Worm (Caenorhabditis elegans) whole organism, young adult: ENCODE measurements around the gene B0554.2.

Experiments
- B0035.1 ChIP-seq: sonication (generic microtip); optimal IDR thresholded peaks from 2 replicates; lab custom pipeline; 2016; ENCODE audit warnings: missing genetic modification characterization, mild to moderate bottlenecking, missing compliant biosample characterization, missing genotype, missing genetic modification reagents
- B0261.1 ChIP-seq: sonication (generic microtip); optimal IDR thresholded peaks from 2 replicates; lab custom pipeline; 2016; ENCODE audit warnings: mild to moderate bottlenecking, missing genetic modification characterization, moderate library complexity, missing compliant biosample characterization
- B0336.3 ChIP-seq: fragments of 200-800 bp; sonication (Bioruptor generic); IDR thresholded peaks from 2 replicates; pipeline ENCODE4 v1.3.6; 2022; ENCODE audit warnings: missing genetic modification characterization, missing compliant biosample characterization
- C17E4.6 ChIP-seq: fragments of 200-800 bp; sonication (Bioruptor generic); IDR thresholded peaks from 2 replicates; pipeline ENCODE4 v1.3.6; 2022; ENCODE audit warnings: missing genetic modification reagents, missing genetic modification characterization, missing compliant biosample characterization
- D2030.7 ChIP-seq: fragments of 200-800 bp; sonication (Bioruptor generic); IDR thresholded peaks from 2 replicates; pipeline ENCODE4 v1.3.6; 2022; ENCODE audit warnings: missing genetic modification reagents, missing genetic modification characterization, missing compliant biosample characterization
- F10E7.11 ChIP-seq: sonication (generic microtip); optimal IDR thresholded peaks from 2 replicates; lab custom pipeline; 2017; ENCODE audit warnings: mild to moderate bottlenecking, missing genetic modification characterization, moderate library complexity, missing compliant biosample characterization
- F33H1.4 ChIP-seq: fragments of 200-800 bp; sonication (Bioruptor generic); IDR thresholded peaks from 2 replicates; pipeline ENCODE4 v1.3.6; 2022; ENCODE audit warnings: missing genetic modification reagents, missing genetic modification characterization, missing compliant biosample characterization
- K12H6.12 ChIP-seq: fragments of 200-800 bp; sonication (Bioruptor generic); optimal IDR thresholded peaks from 2 replicates; lab custom pipeline; 2018; ENCODE audit warnings: mild to moderate bottlenecking, missing genetic modification characterization, missing compliant biosample characterization
- T26A5.8 ChIP-seq: sonication (generic microtip); optimal IDR thresholded peaks from 2 replicates; lab custom pipeline; 2016; ENCODE audit warnings: missing genetic modification characterization, missing compliant biosample characterization
- Y53G8AR.9 ChIP-seq: fragments of 200-800 bp; sonication (Bioruptor generic); conservative IDR thresholded peaks from 2 replicates; pipeline ENCODE4 v1.3.6; 2022; ENCODE audit warnings: missing genetic modification reagents, missing genetic modification characterization, missing compliant biosample characterization
- Y67H2A.10 ChIP-seq: fragments of 200-800 bp; sonication (Bioruptor generic); conservative IDR thresholded peaks from 2 replicates; pipeline ENCODE4 v1.3.6; 2022; ENCODE audit warnings: missing genetic modification reagents, missing genetic modification characterization, missing compliant biosample characterization
- ZK185.1 ChIP-seq: sonication (generic microtip); optimal IDR thresholded peaks from 2 replicates; lab custom pipeline; 2016; ENCODE audit warnings: mild to moderate bottlenecking, missing genetic modification characterization, missing compliant biosample characterization; ENCODE audit not compliant: poor library complexity, severe bottlenecking
- aptf-3 ChIP-seq: fragments of 200-800 bp; sonication (Bioruptor generic); IDR thresholded peaks from 2 replicates; pipeline ENCODE4 v1.3.6; 2022; ENCODE audit warnings: missing genetic modification characterization, missing compliant biosample characterization
- bed-1 ChIP-seq: fragments of 200-800 bp; sonication (Bioruptor generic); IDR thresholded peaks from 2 replicates; pipeline ENCODE4 v1.3.6; 2022; ENCODE audit warnings: missing genetic modification reagents, missing genetic modification characterization, missing compliant biosample characterization
- cebp-1 ChIP-seq, 2 experiments: fragments of 200-800 bp in 1 of 2; sonication (Bioruptor generic) in 1 of 2; sonication (generic microtip) in 1 of 2; IDR thresholded peaks in 1 of 2; optimal IDR thresholded peaks in 1 of 2; 2 replicates each; pipeline versions ENCODE4 v1.3.6 to Lab custom; 2017 to 2022; ENCODE audit warnings: missing compliant biosample characterization in 2 of 2, missing genetic modification characterization in 2 of 2, mild to moderate bottlenecking in 1 of 2, missing genetic modification reagents in 1 of 2, moderate library complexity in 1 of 2
- cebp-2 ChIP-seq: fragments of 200-800 bp; sonication (Bioruptor generic); IDR thresholded peaks from 2 replicates; pipeline ENCODE4 v1.3.6; 2022; ENCODE audit warnings: missing genetic modification characterization, missing compliant biosample characterization
- ceh-40 ChIP-seq: fragments of 200-800 bp; sonication (Bioruptor generic); IDR thresholded peaks from 2 replicates; pipeline ENCODE4 v1.3.6; 2022; ENCODE audit warnings: missing genetic modification characterization, missing compliant biosample characterization
- ceh-91 ChIP-seq: fragments of 200-800 bp; sonication (Bioruptor generic); IDR thresholded peaks from 2 replicates; pipeline ENCODE4 v1.3.6; 2022; ENCODE audit warnings: missing genetic modification reagents, missing genetic modification characterization, missing compliant biosample characterization
- egrh-3 ChIP-seq: fragments of 200-800 bp; sonication (Bioruptor generic); IDR thresholded peaks from 2 replicates; pipeline ENCODE4 v1.3.6; 2022; ENCODE audit warnings: missing genetic modification reagents, missing genetic modification characterization, missing compliant biosample characterization
- hmg-1.2 ChIP-seq: fragments of 200-800 bp; sonication (Bioruptor generic); IDR thresholded peaks from 2 replicates; pipeline ENCODE4 v1.3.6; 2022; ENCODE audit warnings: missing genetic modification reagents, missing genetic modification characterization, missing compliant biosample characterization
- hsf-1 ChIP-seq: fragments of 200-800 bp; sonication (Bioruptor generic); IDR thresholded peaks from 2 replicates; pipeline ENCODE4 v1.3.6; 2022; ENCODE audit warnings: missing genetic modification reagents, missing genetic modification characterization, missing compliant biosample characterization
- nfyb-1 ChIP-seq: fragments of 200-800 bp; sonication (Bioruptor generic); IDR thresholded peaks from 2 replicates; pipeline ENCODE4 v1.3.6; 2022; ENCODE audit warnings: missing genetic modification reagents, missing genetic modification characterization, missing compliant biosample characterization
- nhr-80 ChIP-seq: sonication (generic microtip); optimal IDR thresholded peaks from 2 replicates; lab custom pipeline; 2016; ENCODE audit warnings: missing genetic modification characterization, missing compliant biosample characterization
- repo-1 ChIP-seq: sonication (generic microtip); optimal IDR thresholded peaks from 2 replicates; lab custom pipeline; 2017; ENCODE audit warnings: mild to moderate bottlenecking, missing genetic modification characterization, missing compliant biosample characterization
- rpc-1 ChIP-seq, 2 experiments: fragments of 150-350 bp in 1 of 2; sonication (generic microtip) in 1 of 2; optimal IDR thresholded peaks; 2 replicates each; lab custom pipeline; 2014 to 2018; ENCODE audit warnings: missing biosample characterization in 1 of 2, missing genetic modification characterization in 1 of 2, missing genetic modification reagents in 1 of 2, missing genotype in 1 of 2
- sea-2 ChIP-seq: fragments of 200-800 bp; sonication (Bioruptor generic); IDR thresholded peaks from 2 replicates; pipeline ENCODE4 v1.3.6; 2022; ENCODE audit warnings: missing genetic modification characterization, missing compliant biosample characterization
- snpc-3.4 ChIP-seq: sonication (generic microtip); optimal IDR thresholded peaks from 2 replicates; lab custom pipeline; 2017; ENCODE audit warnings: missing genetic modification characterization, mild to moderate bottlenecking, missing compliant biosample characterization, antibody characterized with exemption, moderate library complexity, missing genotype, missing genetic modification reagents
- snpc-4 ChIP-seq, 5 experiments: fragments of 150-350 bp in 1 of 5; sonication (generic microtip) in 4 of 5; optimal IDR thresholded peaks; 2 replicates each; lab custom pipeline; 2014 to 2018; ENCODE audit warnings: missing genetic modification characterization in 5 of 5, missing biosample characterization in 3 of 5, antibody characterized with exemption in 2 of 5, mild to moderate bottlenecking in 2 of 5, missing compliant biosample characterization in 2 of 5, missing genotype in 2 of 5, moderate library complexity in 2 of 5, missing genetic modification reagents in 1 of 5
- tlf-1 ChIP-seq: fragments of 200-800 bp; sonication (Bioruptor generic); optimal IDR thresholded peaks from 2 replicates; lab custom pipeline; 2018; ENCODE audit warnings: mild to moderate bottlenecking, missing genetic modification characterization, missing compliant biosample characterization
- unc-130 ChIP-seq: sonication (generic microtip); optimal IDR thresholded peaks from 2 replicates; lab custom pipeline; 2016; ENCODE audit warnings: missing genetic modification reagents, missing genetic modification characterization, missing compliant biosample characterization
- unc-62 ChIP-seq: fragments of 150-350 bp; optimal IDR thresholded peaks from 2 replicates; lab custom pipeline; 2014; ENCODE audit warnings: missing biosample characterization, missing genetic modification reagents, missing genetic modification characterization
- ztf-18 ChIP-seq: sonication (generic microtip); optimal IDR thresholded peaks from 2 replicates; lab custom pipeline; 2016; ENCODE audit warnings: missing genotype, mild to moderate bottlenecking, missing genetic modification characterization, missing compliant biosample characterization
- ztf-22 ChIP-seq: fragments of 200-800 bp; sonication (Bioruptor generic); optimal IDR thresholded peaks from 2 replicates; lab custom pipeline; 2018; ENCODE audit warnings: mild to moderate bottlenecking, missing genetic modification characterization, moderate library complexity, missing compliant biosample characterization
- ztf-6 ChIP-seq: fragments of 200-800 bp; sonication (Bioruptor generic); IDR thresholded peaks from 2 replicates; pipeline ENCODE4 v1.3.6; 2022; ENCODE audit warnings: missing genetic modification reagents, missing genetic modification characterization, missing compliant biosample characterization

The B0554.2 gene

ce11 chrV:433898-434297 lies at the start of gene B0554.2:
TSS of gene B0554.2 (plus strand) at chrV:434198.
- no peak for TF ChIP-seq nhr-80 (tag; lab: Kevin White, UChicago)
- no peak for TF ChIP-seq rpc-1 (optimal IDR thresholded peaks at IDR 0.05; lab: Kevin White, UChicago)
- no peak for TF ChIP-seq rpc-1 (tag; optimal IDR thresholded peaks at IDR 0.05; lab: Kevin White, UChicago)
- TF ChIP-seq B0261.1: no peak
- TF ChIP-seq tlf-1 (GFP tag; lab: Kevin White, UChicago): no peak
- TF ChIP-seq bed-1: no peak
- TF ChIP-seq sea-2 (GFP tag; lab: Robert Waterston, UW): no peak
- TF ChIP-seq K12H6.12 (tag; lab: Kevin White, UChicago): no peak
- no peak for TF ChIP-seq ztf-18 (tag; lab: Kevin White, UChicago)
- TF ChIP-seq Y67H2A.10 (GFP tag; lab: Robert Waterston, UW): no peak
- TF ChIP-seq, all 124 proteins: peak for 0

- TF ChIP-seq nfyb-1 (GFP tag; lab: Robert Waterston, UW) (0 out of 2 replicates have a peak, but pooled peaks have one; percentile 58), nhr-80 (tag; lab: Kevin White, UChicago) (peak; percentile 65), unc-130 (GFP tag; lab: Kevin White, UChicago) (no peak)
Measured at ce11 chrV:384511-384910, 49.5 kb upstream of the B0554.2 start.

- TF ChIP-seq ztf-22 (GFP tag; lab: Kevin White, UChicago): peak; percentile 10
- TF ChIP-seq snpc-4 (GFP tag; optimal IDR thresholded peaks at IDR 0.05; lab: Kevin White, UChicago): no peak
- peak in 1 of 4 experiments; percentile 16 for TF ChIP-seq snpc-4 (tag; optimal IDR thresholded peaks at IDR 0.05; lab: Kevin White, UChicago)
- TF ChIP-seq nhr-80 (tag; lab: Kevin White, UChicago): peak; percentile 79
- TF ChIP-seq Y53G8AR.9 (GFP tag; lab: Robert Waterston, UW): no peak
- TF ChIP-seq cebp-1 (GFP tag; IDR thresholded peaks at IDR 0.05; lab: Robert Waterston, UW): no peak
- peak; percentile 26 for TF ChIP-seq cebp-1 (tag; optimal IDR thresholded peaks at IDR 0.05; lab: Kevin White, UChicago)
Measured at ce11 chrV:385488-385887, 48.5 kb upstream of the B0554.2 start, which contains the start of gene lipl-5. TSS of gene lipl-5 (plus strand) at chrV:385746.

ce11 chrV:388397-388796 lies 45.6 kb upstream of the B0554.2 start, which contains the start of gene ZK6.6:
TSS of gene ZK6.6 (plus strand) at chrV:388697.
- 0 out of 2 replicates have a peak, but pooled peaks have one; percentile 23 for TF ChIP-seq B0336.3
- TF ChIP-seq F33H1.4 (GFP tag; lab: Robert Waterston, UW): no peak
- TF ChIP-seq repo-1 (tag; lab: Kevin White, UChicago): peak; percentile 13

- TF ChIP-seq unc-62 (GFP tag; lab: Kevin White, UChicago) (no peak), hmg-1.2 (GFP tag; lab: Robert Waterston, UW) (no peak), snpc-4 (GFP tag; optimal IDR thresholded peaks at IDR 0.05; lab: Kevin White, UChicago) (no peak), snpc-4 (tag; optimal IDR thresholded peaks at IDR 0.05; lab: Kevin White, UChicago) (no peak), C17E4.6 (GFP tag; lab: Robert Waterston, UW) (no peak)
Measured at ce11 chrV:392199-392678, 41.8 kb upstream of the B0554.2 start, which contains the start of gene nhr-254. TSS of gene nhr-254 (plus strand) at chrV:392628.

- no peak for TF ChIP-seq ceh-40 (GFP tag; lab: Robert Waterston, UW)
- TF ChIP-seq D2030.7: no peak
- no peak for TF ChIP-seq aptf-3 (GFP tag; lab: Robert Waterston, UW)
- no peak for TF ChIP-seq hsf-1
- no peak for TF ChIP-seq repo-1 (tag; lab: Kevin White, UChicago)
- TF ChIP-seq B0035.1 (tag; lab: Kevin White, UChicago): no peak
- TF ChIP-seq snpc-3.4 (tag; lab: Kevin White, UChicago): no peak
- TF ChIP-seq ztf-22 (GFP tag; lab: Kevin White, UChicago): no peak
- no peak for TF ChIP-seq egrh-3
- no peak for TF ChIP-seq B0261.1
- no peak for TF ChIP-seq cebp-1 (GFP tag; IDR thresholded peaks at IDR 0.05; lab: Robert Waterston, UW)
- no peak for TF ChIP-seq cebp-1 (tag; optimal IDR thresholded peaks at IDR 0.05; lab: Kevin White, UChicago)
- no peak for TF ChIP-seq ZK185.1 (tag; lab: Kevin White, UChicago)
- no peak for TF ChIP-seq ceh-91 (GFP tag; lab: Robert Waterston, UW)
- TF ChIP-seq ztf-6 (GFP tag; lab: Robert Waterston, UW): no peak
- no peak for TF ChIP-seq nhr-80 (tag; lab: Kevin White, UChicago)
- no peak for TF ChIP-seq nfyb-1 (GFP tag; lab: Robert Waterston, UW)
- TF ChIP-seq F10E7.11: no peak
- TF ChIP-seq cebp-2 (GFP tag; lab: Robert Waterston, UW): no peak
- TF ChIP-seq rpc-1 (optimal IDR thresholded peaks at IDR 0.05; lab: Kevin White, UChicago): no peak
- no peak for TF ChIP-seq rpc-1 (tag; optimal IDR thresholded peaks at IDR 0.05; lab: Kevin White, UChicago)
- no peak for TF ChIP-seq T26A5.8 (tag; lab: Kevin White, UChicago)
Measured at ce11 chrV:396309-396708, 37.7 kb upstream of the B0554.2 start, which contains the start of gene nhr-253. TSS of gene nhr-253 (plus strand) at chrV:396593.
